Worm (Caenorhabditis elegans): ENCODE results near the gene srr-10.

ce11 chrV:7726202-7726601 lies 9.2 kb upstream of the srr-10 start:
- TF ChIP-seq nhr-12 (tag; optimal IDR thresholded peaks at IDR 0.05) (no peak), mep-1 (tag; optimal IDR thresholded peaks at IDR 0.05) (no peak), nhr-237 (tag; optimal IDR thresholded peaks at IDR 0.05) (no peak)

Data from whole organism, mixed stage, embryonic.